Fruit fly (Drosophila melanogaster) whole organism: ENCODE data around the gene Phae2.

Experiments used
- CG8478 ChIP-seq: fragments of >200 bp; optimal IDR thresholded peaks from 2 replicates; lab custom pipeline; 2018; ENCODE audit warnings: inconsistent platforms
- Dll ChIP-seq: fragments of >200 bp; optimal IDR thresholded peaks from 2 replicates; lab custom pipeline; 2017
- EcR ChIP-seq, 2 experiments: fragments of >200 bp; optimal IDR thresholded peaks; 2 replicates each; lab custom pipeline; 2017; ENCODE audit warnings: missing biosample characterization in 2 of 2, missing genetic modification characterization in 2 of 2, missing genetic modification reagents in 2 of 2
- pan ChIP-seq: fragments of >200 bp; optimal IDR thresholded peaks from 2 replicates; lab custom pipeline; 2017
- psq ChIP-seq: fragments of >200 bp; optimal IDR thresholded peaks from 2 replicates; lab custom pipeline; 2017
- usp ChIP-seq: fragments of >200 bp; optimal IDR thresholded peaks from 2 replicates; lab custom pipeline; 2017; ENCODE audit warnings: missing biosample characterization, missing genetic modification characterization, mixed read lengths

Gene Phae2

dm6 chr2L:12110810-12111209 lies at the start of gene Phae2:
Gene Phae2, plus strand, starts transcription at chr2L:12111110.
- TF ChIP-seq pan, result no peak

- TF ChIP-seq usp (GFP tag; lab: Kevin White, UChicago) (no peak), Dll (lab: Kevin White, UChicago) (no peak), EcR (GFP tag; optimal IDR thresholded peaks at IDR 0.05; lab: Kevin White, UChicago) (no peak), pan (no peak), CG8478 (lab: Kevin White, UChicago) (no peak), psq (lab: Kevin White, UChicago) (no peak)
Observed at dm6 chr2L:12063035-12063434, 47.9 kb upstream of the Phae2 start, which contains the start of gene Rab3-GAP. Gene Rab3-GAP, minus strand, starts transcription at chr2L:12063184.

dm6 chr2L:12065683-12066386 lies 45.1 kb upstream of the Phae2 start:
- TF ChIP-seq CG8478 (lab: Kevin White, UChicago), result no peak
- TF ChIP-seq usp (GFP tag; lab: Kevin White, UChicago), result no peak
- no peak for TF ChIP-seq Dll (lab: Kevin White, UChicago)
- TF ChIP-seq psq (lab: Kevin White, UChicago), result no peak
- no peak for TF ChIP-seq pan
- no peak for TF ChIP-seq EcR (GFP tag; optimal IDR thresholded peaks at IDR 0.05; lab: Kevin White, UChicago)

dm6 chr2L:12066617-12067251 lies 44.2 kb upstream of the Phae2 start, which contains the start of gene firl:
Gene firl, minus strand, starts transcription at chr2L:12066775.
- TF ChIP-seq pan, result no peak
- no peak for TF ChIP-seq psq (lab: Kevin White, UChicago)
- TF ChIP-seq EcR (GFP tag; optimal IDR thresholded peaks at IDR 0.05; lab: Kevin White, UChicago), result no peak
- no peak for TF ChIP-seq Dll (lab: Kevin White, UChicago)
- no peak for TF ChIP-seq usp (GFP tag; lab: Kevin White, UChicago)
- TF ChIP-seq CG8478 (lab: Kevin White, UChicago), result no peak

dm6 chr2L:12075850-12076249 lies 35.1 kb upstream of the Phae2 start, which contains the start of gene CG14947:
Gene CG14947, plus strand, starts transcription at chr2L:12076100.
- TF ChIP-seq EcR (GFP tag; optimal IDR thresholded peaks at IDR 0.05; lab: Kevin White, UChicago) (no peak), pan (no peak), psq (lab: Kevin White, UChicago) (no peak), usp (GFP tag; lab: Kevin White, UChicago) (no peak), Dll (lab: Kevin White, UChicago) (no peak), CG8478 (lab: Kevin White, UChicago) (no peak)

- TF ChIP-seq psq (lab: Kevin White, UChicago) (no peak), pan (no peak), usp (GFP tag; lab: Kevin White, UChicago) (no peak), Dll (lab: Kevin White, UChicago) (no peak), CG8478 (lab: Kevin White, UChicago) (no peak), EcR (GFP tag; optimal IDR thresholded peaks at IDR 0.05; lab: Kevin White, UChicago) (no peak)
Observed at dm6 chr2L:12078123-12078658, 32.7 kb upstream of the Phae2 start.

dm6 chr2L:12078695-12079094 lies 32.2 kb upstream of the Phae2 start:
- no peak for TF ChIP-seq Dll (lab: Kevin White, UChicago)
- TF ChIP-seq usp (GFP tag; lab: Kevin White, UChicago), result no peak
- TF ChIP-seq EcR (GFP tag; optimal IDR thresholded peaks at IDR 0.05; lab: Kevin White, UChicago), result no peak

- TF ChIP-seq CG8478 (lab: Kevin White, UChicago) (no peak), pan (no peak), usp (GFP tag; lab: Kevin White, UChicago) (no peak), psq (lab: Kevin White, UChicago) (no peak), Dll (lab: Kevin White, UChicago) (no peak), EcR (GFP tag; optimal IDR thresholded peaks at IDR 0.05; lab: Kevin White, UChicago) (no peak)
Observed at dm6 chr2L:12079827-12080381, 31.0 kb upstream of the Phae2 start.

- no peak for TF ChIP-seq psq (lab: Kevin White, UChicago)
- no peak for TF ChIP-seq EcR (GFP tag; optimal IDR thresholded peaks at IDR 0.05; lab: Kevin White, UChicago)
- TF ChIP-seq CG8478 (lab: Kevin White, UChicago), result no peak
- no peak for TF ChIP-seq usp (GFP tag; lab: Kevin White, UChicago)
Observed at dm6 chr2L:12081118-12081665, 29.7 kb upstream of the Phae2 start.

dm6 chr2L:12085010-12085409 lies 25.9 kb upstream of the Phae2 start:
- TF ChIP-seq Dll (lab: Kevin White, UChicago), result no peak
- no peak for TF ChIP-seq psq (lab: Kevin White, UChicago)
- no peak for TF ChIP-seq EcR (GFP tag; optimal IDR thresholded peaks at IDR 0.05; lab: Kevin White, UChicago)
- no peak for TF ChIP-seq usp (GFP tag; lab: Kevin White, UChicago)
- TF ChIP-seq CG8478 (lab: Kevin White, UChicago), result no peak
- no peak for TF ChIP-seq pan

dm6 chr2L:12085619-12086171 lies 25.2 kb upstream of the Phae2 start, which contains the start of gene prd:
Gene prd, minus strand, starts transcription at chr2L:12085827.
- TF ChIP-seq CG8478 (lab: Kevin White, UChicago) (no peak), pan (no peak), psq (lab: Kevin White, UChicago) (no peak), Dll (lab: Kevin White, UChicago) (no peak), usp (GFP tag; lab: Kevin White, UChicago) (no peak), EcR (GFP tag; optimal IDR thresholded peaks at IDR 0.05; lab: Kevin White, UChicago) (no peak)
